Worm (Caenorhabditis elegans) whole organism, L3 larva: ENCODE data around the gene C01G12.3.

Experiments used
- ZK546.5 ChIP-seq: sonication (generic microtip); optimal IDR thresholded peaks from 2 replicates; lab custom pipeline; 2017; ENCODE audit warnings: missing biosample characterization, missing genetic modification characterization
- daf-12 ChIP-seq: fragments of 150-350 bp; optimal IDR thresholded peaks from 2 replicates; lab custom pipeline; 2014; ENCODE audit warnings: missing biosample characterization, missing genetic modification reagents, missing genetic modification characterization
- egl-27 ChIP-seq: sonication (generic microtip); optimal IDR thresholded peaks from 4 replicates; lab custom pipeline; 2017; ENCODE audit warnings: missing biosample characterization, missing genetic modification reagents, missing genetic modification characterization
- fkh-10 ChIP-seq: sonication (generic microtip); optimal IDR thresholded peaks from 2 replicates; lab custom pipeline; 2017; ENCODE audit warnings: missing biosample characterization, missing genetic modification reagents, missing genetic modification characterization
- fos-1 ChIP-seq: fragments of 150-350 bp; optimal IDR thresholded peaks from 2 replicates; lab custom pipeline; 2014; ENCODE audit warnings: missing biosample characterization, missing genetic modification characterization
- nhr-11 ChIP-seq: fragments of 150-350 bp; optimal IDR thresholded peaks from 2 replicates; lab custom pipeline; 2014; ENCODE audit warnings: missing biosample characterization, missing genetic modification characterization
- nhr-12 ChIP-seq: fragments of 150-350 bp; optimal IDR thresholded peaks from 2 replicates; lab custom pipeline; 2014; ENCODE audit warnings: missing biosample characterization, missing genetic modification characterization
- nhr-23 ChIP-seq: fragments of 150-350 bp; optimal IDR thresholded peaks from 2 replicates; lab custom pipeline; 2014; ENCODE audit warnings: missing biosample characterization, missing genetic modification reagents, missing genetic modification characterization
- nhr-237 ChIP-seq: fragments of 150-350 bp; optimal IDR thresholded peaks from 2 replicates; lab custom pipeline; 2014; ENCODE audit warnings: missing biosample characterization, missing genetic modification characterization
- nhr-25 ChIP-seq: sonication (generic microtip); optimal IDR thresholded peaks from 2 replicates; lab custom pipeline; 2017; ENCODE audit warnings: missing biosample characterization, missing genetic modification characterization
- nhr-28 ChIP-seq: fragments of 150-350 bp; optimal IDR thresholded peaks from 2 replicates; lab custom pipeline; 2014; ENCODE audit warnings: missing biosample characterization, missing genetic modification characterization
- nhr-76 ChIP-seq: fragments of 150-350 bp; sonication (generic microtip); optimal IDR thresholded peaks from 5 replicates; lab custom pipeline; 2014; ENCODE audit warnings: missing biosample characterization, missing genetic modification characterization
- snpc-4 ChIP-seq: fragments of 150-350 bp; optimal IDR thresholded peaks from 2 replicates; lab custom pipeline; 2014; ENCODE audit warnings: missing biosample characterization, missing genetic modification characterization
- unc-62 ChIP-seq: fragments of 150-350 bp; sonication (generic microtip); optimal IDR thresholded peaks from 4 replicates; lab custom pipeline; 2014; ENCODE audit warnings: missing biosample characterization, missing genetic modification reagents, missing genetic modification characterization

DNA sequence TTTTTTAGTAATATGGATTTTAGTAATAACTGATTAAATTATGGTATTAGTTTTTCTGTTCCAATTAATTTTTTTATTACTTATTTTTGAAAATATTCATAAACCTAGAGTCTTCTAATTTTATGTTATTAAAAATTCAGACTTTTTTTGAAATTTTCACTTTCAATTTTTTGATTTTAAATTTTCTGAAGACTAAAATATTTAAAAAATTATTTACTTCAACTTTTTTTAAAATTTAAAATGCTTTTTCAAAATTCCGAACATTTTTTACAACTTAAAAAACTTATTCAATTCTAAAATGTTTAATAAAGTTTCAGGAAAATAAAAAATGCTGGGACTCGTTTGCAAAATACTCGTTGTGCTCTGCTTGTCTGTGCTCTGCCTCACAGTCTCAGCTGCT lies 31.5 kb downstream of the C01G12.3 start, which contains the start of gene nlp-41:
- TF ChIP-seq nhr-28 (no peak), daf-12 (tag; lab: Kevin White, UChicago) (no peak), unc-62 (GFP tag; lab: Kevin White, UChicago) (no peak), nhr-25 (no peak), nhr-237 (tag; lab: Kevin White, UChicago) (no peak), fkh-10 (GFP tag; lab: Kevin White, UChicago) (no peak), nhr-12 (tag; lab: Kevin White, UChicago) (no peak), nhr-76 (tag; lab: Kevin White, UChicago) (no peak), ZK546.5 (tag; lab: Kevin White, UChicago) (no peak), egl-27 (no peak), snpc-4 (tag; lab: Kevin White, UChicago) (no peak), nhr-23 (tag; lab: Kevin White, UChicago) (no peak), nhr-11 (tag; lab: Kevin White, UChicago) (no peak), fos-1 (no peak)
